Fruit fly (Drosophila melanogaster) Kc167 (cell line): ENCODE measurements around the gene Rala.

ENCODE experiments used
- Sin3A ChIP-seq: fragments of >200 bp; optimal IDR thresholded peaks from 2 replicates; lab custom pipeline; 2018; ENCODE audit warnings: missing external identifiers
- insv ChIP-seq: fragments of >200 bp; optimal IDR thresholded peaks from 3 replicates; lab custom pipeline; 2018; ENCODE audit warnings: missing external identifiers
- psq ChIP-seq: fragments of >200 bp; optimal IDR thresholded peaks from 2 replicates; lab custom pipeline; 2017; ENCODE audit warnings: missing external identifiers
- ttk ChIP-seq: sonication (Bioruptor generic); optimal IDR thresholded peaks from 2 replicates; lab custom pipeline; 2017; ENCODE audit warnings: missing external identifiers

DNA sequence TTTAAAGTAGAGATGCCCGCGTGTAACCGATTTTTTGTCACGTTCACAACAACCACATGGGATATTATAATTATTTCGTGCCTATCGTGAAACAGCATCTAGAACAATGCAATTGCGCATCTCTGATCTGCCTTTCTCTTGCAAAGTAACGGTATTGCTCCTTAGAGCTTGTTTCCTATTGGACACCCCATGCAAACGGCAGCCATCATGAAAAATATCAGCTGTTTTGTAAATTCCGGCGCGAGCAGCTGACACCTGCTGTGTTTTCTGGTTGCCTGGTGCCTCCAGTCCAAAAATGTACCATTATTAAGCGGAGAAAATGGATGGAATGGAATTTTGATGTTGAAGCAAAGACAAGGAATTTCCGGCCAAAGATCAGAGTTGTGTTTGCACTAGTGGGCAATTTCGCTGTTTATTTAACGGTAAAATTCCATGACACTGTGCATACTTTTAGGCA is 15.2 kb downstream of the Rala start:
- no peak for TF ChIP-seq psq
- TF ChIP-seq ttk (lab: Kevin White, UChicago): no peak
- no peak for TF ChIP-seq insv (lab: Kevin White, UChicago)
- no peak for TF ChIP-seq Sin3A (lab: Kevin White, UChicago)
